Worm (Caenorhabditis elegans) whole organism, L1 larva: ENCODE results near the gene pgap-1.
"Not testable (repeated sequence)": the region's sequence is repeated elsewhere in the genome, so short reads cannot be mapped to it uniquely, and the experiment has no call there.

ENCODE experiments used
- aha-1 ChIP-seq: fragments of 150-350 bp; optimal IDR thresholded peaks from 2 replicates; lab custom pipeline; 2014; ENCODE audit warnings: missing biosample characterization, missing genetic modification characterization
- alr-1 ChIP-seq: fragments of 200-800 bp; sonication (Bioruptor generic); optimal IDR thresholded peaks from 2 replicates; lab custom pipeline; 2018; ENCODE audit warnings: borderline replicate concordance, mild to moderate bottlenecking, missing genetic modification characterization, missing compliant biosample characterization
- ama-1 ChIP-seq: fragments of 150-350 bp; optimal IDR thresholded peaks from 2 replicates; lab custom pipeline; 2014
- blmp-1 ChIP-seq: fragments of 150-350 bp; optimal IDR thresholded peaks from 2 replicates; lab custom pipeline; 2014; ENCODE audit warnings: missing biosample characterization, missing genetic modification characterization
- ceh-82 ChIP-seq, 3 experiments: fragments of 150-350 bp in 1 of 3; sonication (generic microtip) in 2 of 3; optimal IDR thresholded peaks; 2 replicates each; lab custom pipeline; 2014 to 2017; ENCODE audit warnings: missing biosample characterization in 3 of 3, missing genetic modification characterization in 3 of 3
- ceh-90 ChIP-seq: sonication (generic microtip); optimal IDR thresholded peaks from 2 replicates; lab custom pipeline; 2016; ENCODE audit warnings: missing genetic modification characterization, missing compliant biosample characterization
- ces-1 ChIP-seq: fragments of 150-350 bp; optimal IDR thresholded peaks from 2 replicates; lab custom pipeline; 2014; ENCODE audit warnings: missing biosample characterization, missing genetic modification reagents, missing genetic modification characterization
- dpl-1 ChIP-seq, 3 experiments: fragments of 150-350 bp in 2 of 3; sonication (generic microtip) in 1 of 3; optimal IDR thresholded peaks; 2 replicates each; lab custom pipeline; 2014 to 2017; ENCODE audit warnings: missing biosample characterization in 3 of 3, missing genetic modification characterization in 3 of 3, missing genetic modification reagents in 3 of 3
- efl-1 ChIP-seq, 4 experiments: fragments of 150-350 bp; optimal IDR thresholded peaks in 3 of 4; peaks in 1 of 4; 1 replicate in 1 of 4; 2 replicates in 3 of 4; lab custom pipeline; 2014; ENCODE audit warnings: missing biosample characterization in 2 of 4, missing genetic modification characterization in 2 of 4, missing genetic modification reagents in 2 of 4
- efl-3 ChIP-seq: fragments of 200-800 bp; sonication (Bioruptor generic); optimal IDR thresholded peaks from 2 replicates; lab custom pipeline; 2018; ENCODE audit warnings: mild to moderate bottlenecking, missing genetic modification characterization, missing compliant biosample characterization
- elt-3 ChIP-seq, 6 experiments: fragments of 150-350 bp in 1 of 6; sonication (generic microtip); optimal IDR thresholded peaks; 2 replicates each; lab custom pipeline; 2017 to 2018; ENCODE audit warnings: missing biosample characterization in 6 of 6, missing genetic modification characterization in 6 of 6, inconsistent platforms in 1 of 6
- ets-5 ChIP-seq: fragments of 200-800 bp; sonication (Bioruptor generic); IDR thresholded peaks from 2 replicates; pipeline ENCODE4 v1.3.6; 2022; ENCODE audit warnings: missing genetic modification characterization, missing compliant biosample characterization
- fkh-4 ChIP-seq: sonication (generic microtip); optimal IDR thresholded peaks from 2 replicates; lab custom pipeline; 2016; ENCODE audit warnings: missing compliant biosample characterization, missing genetic modification characterization, borderline replicate concordance
- fos-1 ChIP-seq: fragments of 150-350 bp; optimal IDR thresholded peaks from 2 replicates; lab custom pipeline; 2014; ENCODE audit warnings: missing biosample characterization, missing genetic modification characterization
- hlh-17 ChIP-seq: fragments of 200-800 bp; sonication (Bioruptor generic); optimal IDR thresholded peaks from 2 replicates; lab custom pipeline; 2018; ENCODE audit warnings: missing genetic modification characterization, mild to moderate bottlenecking, missing compliant biosample characterization, moderate library complexity, borderline replicate concordance
- hpl-2 ChIP-seq: fragments of 150-350 bp; optimal IDR thresholded peaks from 2 replicates; lab custom pipeline; 2014; ENCODE audit warnings: missing biosample characterization, missing genetic modification reagents, missing genetic modification characterization
- irx-1 ChIP-seq: sonication (generic microtip); optimal IDR thresholded peaks from 2 replicates; lab custom pipeline; 2016; ENCODE audit warnings: missing genetic modification characterization, missing compliant biosample characterization
- lin-14 ChIP-seq: fragments of 200-800 bp; sonication (Bioruptor generic); optimal IDR thresholded peaks from 2 replicates; lab custom pipeline; 2018; ENCODE audit warnings: mild to moderate bottlenecking, missing genetic modification characterization, moderate library complexity, missing compliant biosample characterization
- lin-35 ChIP-seq, 2 experiments: fragments of 150-350 bp; optimal IDR thresholded peaks; 2 replicates each; lab custom pipeline; 2014; ENCODE audit warnings: missing biosample characterization in 2 of 2, missing genetic modification characterization in 2 of 2, missing genetic modification reagents in 2 of 2
- lsy-2 ChIP-seq, 2 experiments: fragments of 150-350 bp; optimal IDR thresholded peaks; 2 replicates each; lab custom pipeline; 2014; ENCODE audit warnings: missing biosample characterization in 2 of 2, missing genetic modification characterization in 2 of 2
- mef-2 ChIP-seq: fragments of 150-350 bp; optimal IDR thresholded peaks from 2 replicates; lab custom pipeline; 2014; ENCODE audit warnings: missing biosample characterization, missing genetic modification characterization
- mep-1 ChIP-seq: fragments of 150-350 bp; optimal IDR thresholded peaks from 2 replicates; lab custom pipeline; 2014; ENCODE audit warnings: missing biosample characterization, missing genetic modification characterization
- nhr-11 ChIP-seq: fragments of 150-350 bp; optimal IDR thresholded peaks from 2 replicates; lab custom pipeline; 2014; ENCODE audit warnings: missing biosample characterization, missing genetic modification characterization
- nhr-12 ChIP-seq: sonication (generic microtip); optimal IDR thresholded peaks from 2 replicates; lab custom pipeline; 2017; ENCODE audit warnings: missing biosample characterization, missing genetic modification characterization
- nhr-19 ChIP-seq: fragments of 200-800 bp; sonication (Bioruptor generic); conservative IDR thresholded peaks from 2 replicates; pipeline ENCODE4 v1.3.6; 2022; ENCODE audit warnings: missing genetic modification characterization, missing compliant biosample characterization
- nhr-20 ChIP-seq: sonication (generic microtip); optimal IDR thresholded peaks from 2 replicates; lab custom pipeline; 2016; ENCODE audit warnings: mild to moderate bottlenecking, missing genetic modification characterization, missing compliant biosample characterization
- nhr-84 ChIP-seq: sonication (generic microtip); optimal IDR thresholded peaks from 2 replicates; lab custom pipeline; 2017; ENCODE audit warnings: missing biosample characterization, missing genetic modification characterization
- nhr-85 ChIP-seq: sonication (generic microtip); peaks from one replicate; lab custom pipeline; 2016; ENCODE audit warnings: missing genetic modification characterization, inconsistent platforms, missing compliant biosample characterization
- nhr-90 ChIP-seq: sonication (generic microtip); optimal IDR thresholded peaks from 2 replicates; lab custom pipeline; 2016; ENCODE audit warnings: mild to moderate bottlenecking, missing genetic modification characterization, missing compliant biosample characterization; ENCODE audit not compliant: poor library complexity
- pax-3 ChIP-seq: fragments of 200-800 bp; sonication (Bioruptor generic); optimal IDR thresholded peaks from 2 replicates; lab custom pipeline; 2018; ENCODE audit warnings: mild to moderate bottlenecking, missing genetic modification characterization, moderate library complexity, missing compliant biosample characterization
- pqm-1 ChIP-seq: sonication (generic microtip); optimal IDR thresholded peaks from 3 replicates; lab custom pipeline; 2017; ENCODE audit warnings: missing biosample characterization, missing genetic modification characterization
- rnt-1 ChIP-seq: sonication (generic microtip); optimal IDR thresholded peaks from 2 replicates; lab custom pipeline; 2016; ENCODE audit warnings: mild to moderate bottlenecking, missing genetic modification characterization, moderate library complexity, missing compliant biosample characterization
- snu-23 ChIP-seq: sonication (generic microtip); optimal IDR thresholded peaks from 2 replicates; lab custom pipeline; 2016; ENCODE audit warnings: missing genetic modification characterization, missing compliant biosample characterization
- sox-4 ChIP-seq: sonication (generic microtip); optimal IDR thresholded peaks from 2 replicates; lab custom pipeline; 2016; ENCODE audit warnings: missing genetic modification characterization, missing compliant biosample characterization
- sptf-1 ChIP-seq: fragments of 150-350 bp; optimal IDR thresholded peaks from 2 replicates; lab custom pipeline; 2014; ENCODE audit warnings: missing biosample characterization, missing genetic modification characterization
- swsn-7 ChIP-seq: sonication (generic microtip); optimal IDR thresholded peaks from 2 replicates; lab custom pipeline; 2016; ENCODE audit warnings: missing genetic modification characterization, missing compliant biosample characterization
- unc-130 ChIP-seq: fragments of 150-350 bp; optimal IDR thresholded peaks from 2 replicates; lab custom pipeline; 2017; ENCODE audit warnings: missing biosample characterization, missing genetic modification characterization, inconsistent platforms
- xbp-1 ChIP-seq: sonication (generic microtip); optimal IDR thresholded peaks from 2 replicates; lab custom pipeline; 2016; ENCODE audit warnings: missing genetic modification characterization, missing compliant biosample characterization

Gene pgap-1

DNA sequence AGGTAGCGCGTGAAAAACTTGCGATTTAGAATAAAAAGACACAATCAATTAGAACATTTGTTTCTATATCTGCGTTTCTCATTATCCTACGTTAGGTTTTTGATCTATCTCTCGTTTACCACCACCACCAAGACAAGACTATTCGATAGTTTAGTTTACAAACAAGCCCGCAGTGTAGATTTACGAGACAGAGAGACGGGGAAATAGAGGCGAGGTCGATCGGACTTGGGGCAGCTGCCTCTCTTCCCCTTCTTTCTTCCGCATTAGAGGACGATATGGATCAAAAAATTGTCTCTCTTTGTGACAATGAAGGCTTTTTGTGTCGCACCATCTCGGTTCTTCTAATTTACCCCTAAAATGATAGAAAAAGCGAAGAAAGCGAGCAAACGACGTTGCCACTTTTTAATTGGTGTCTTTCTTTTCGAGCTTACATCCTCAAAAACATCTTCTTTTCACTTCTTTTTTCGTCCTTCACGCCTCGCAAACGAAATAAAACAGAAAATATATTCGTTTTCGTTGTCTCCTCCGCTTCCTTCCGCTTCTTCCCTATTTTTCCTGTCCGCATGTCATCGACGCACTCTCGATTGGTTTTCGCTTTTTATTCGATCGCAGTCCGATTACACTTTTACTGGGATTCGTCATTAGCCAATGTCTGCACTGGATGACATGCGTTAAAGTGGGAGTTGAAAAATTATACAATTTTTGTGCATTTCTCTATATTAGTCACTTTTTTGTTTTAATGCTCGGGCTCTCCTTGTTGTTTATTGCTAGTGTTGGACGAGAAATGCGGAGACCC is 39.9 kb downstream of the pgap-1 start:
- TF ChIP-seq mep-1 (peak; percentile 66), lsy-2 (tag; optimal IDR thresholded peaks at IDR 0.05; lab: Kevin White, UChicago) (peak in 1 of 2 experiments; percentile 11), irx-1 (tag; lab: Kevin White, UChicago) (peak; percentile 21), rnt-1 (tag; lab: Kevin White, UChicago) (peak; percentile 16), nhr-90 (tag; lab: Kevin White, UChicago) (no peak), blmp-1 (tag; lab: Kevin White, UChicago) (peak; percentile 97), ces-1 (GFP tag; lab: Kevin White, UChicago) (no peak), elt-3 (tag; optimal IDR thresholded peaks at IDR 0.05; lab: Kevin White, UChicago) (peak in 1 of 6 experiments; percentile 27), nhr-85 (tag; lab: Kevin White, UChicago) (peak; percentile 37), ets-5 (GFP tag; lab: Robert Waterston, UW) (no peak), aha-1 (no peak), ceh-82 (tag; optimal IDR thresholded peaks at IDR 0.05; lab: Kevin White, UChicago) (peak in 1 of 3 experiments; percentile 8), fos-1 (tag; lab: Kevin White, UChicago) (no peak), nhr-12 (tag; lab: Kevin White, UChicago) (no peak), snu-23 (GFP tag; lab: Kevin White, UChicago) (peak; percentile 46), sptf-1 (tag; lab: Kevin White, UChicago) (no peak), dpl-1 (GFP tag; optimal IDR thresholded peaks at IDR 0.05; lab: Kevin White, UChicago) (peak in 1 of 3 experiments; percentile 9), efl-1 (optimal IDR thresholded peaks at IDR 0.05; lab: Kevin White, UChicago) (peak; percentile 3 to 19), efl-1 (GFP tag; optimal IDR thresholded peaks at IDR 0.05 in 1 of 2; lab: Kevin White, UChicago) (no peak), lin-14 (GFP tag; lab: Kevin White, UChicago) (peak; percentile 78), xbp-1 (no peak), nhr-84 (tag; lab: Kevin White, UChicago) (no peak), nhr-20 (tag; lab: Kevin White, UChicago) (peak; percentile 62), unc-130 (peak; percentile 5)
- TF ChIP-seq, all 84 proteins: peak for 14

DNA sequence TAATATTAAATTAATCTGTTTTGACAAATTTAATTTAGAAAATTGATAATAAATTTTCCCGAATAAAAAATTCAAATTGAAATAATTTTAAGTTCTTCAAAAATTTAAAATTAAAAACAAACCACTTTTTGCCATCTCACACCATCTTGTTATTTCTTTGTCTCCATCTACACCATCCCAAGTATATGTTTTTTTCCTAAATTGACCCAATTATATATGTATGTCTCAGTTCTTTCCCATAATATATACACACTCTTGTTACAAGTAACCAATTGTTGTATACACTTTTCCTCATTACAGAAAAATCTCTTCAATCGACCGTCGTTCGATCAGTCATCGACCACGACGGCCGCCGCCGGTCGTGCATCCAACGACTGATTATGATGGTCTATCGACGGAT is 40.6 kb downstream of the pgap-1 start, which contains the start of gene gly-20:
TSS of gene gly-20 (plus strand) at position 301 of the 400 bp plus-strand sequence.
- TF ChIP-seq ama-1: no peak
- TF ChIP-seq hpl-2 (GFP tag; lab: Kevin White, UChicago): no peak
- no peak for TF ChIP-seq mef-2 (tag; lab: Kevin White, UChicago)
- TF ChIP-seq nhr-11 (tag; lab: Kevin White, UChicago): no peak
- no peak for TF ChIP-seq aha-1

ce11 chrV:11286114-11286513 is 44.4 kb downstream of the pgap-1 start, which contains the start of gene C03E10.3:
Gene C03E10.3, plus strand, starts transcription at chrV:11286414.
- TF ChIP-seq efl-1 (optimal IDR thresholded peaks at IDR 0.05; lab: Kevin White, UChicago): not testable (repeated sequence)
- peak in 1 of 2 experiments; percentile 40 for TF ChIP-seq efl-1 (GFP tag; optimal IDR thresholded peaks at IDR 0.05 in 1 of 2; lab: Kevin White, UChicago)

- TF ChIP-seq pqm-1 (no peak), pax-3 (tag; lab: Kevin White, UChicago) (no peak), hlh-17 (GFP tag; lab: Kevin White, UChicago) (no peak), ama-1 (no peak), lin-35 (GFP tag; optimal IDR thresholded peaks at IDR 0.05; lab: Kevin White, UChicago) (no peak), swsn-7 (no peak), efl-1 (optimal IDR thresholded peaks at IDR 0.05; lab: Kevin White, UChicago) (no peak), efl-1 (GFP tag; optimal IDR thresholded peaks at IDR 0.05 in 1 of 2; lab: Kevin White, UChicago) (no peak), lin-14 (GFP tag; lab: Kevin White, UChicago) (no peak)
Observed at ce11 chrV:11290888-11291287, 49.2 kb downstream of the pgap-1 start, which contains the start of gene C03E10.1. Gene C03E10.1, plus strand, starts transcription at chrV:11291188.

ce11 chrV:11292682-11293081 is 51.0 kb downstream of the pgap-1 start:
- TF ChIP-seq efl-3 (GFP tag; lab: Kevin White, UChicago) (no peak), fos-1 (tag; lab: Kevin White, UChicago) (no peak), sox-4 (tag; lab: Kevin White, UChicago) (no peak), alr-1 (no peak), nhr-19 (GFP tag; lab: Robert Waterston, UW) (no peak), irx-1 (tag; lab: Kevin White, UChicago) (no peak), fkh-4 (tag; lab: Kevin White, UChicago) (no peak), ceh-90 (tag; lab: Kevin White, UChicago) (no peak)
